Worm (Caenorhabditis elegans) whole organism, L2 larva: ENCODE data around the gene dcap-2.

ENCODE experiments used
- nhr-12 ChIP-seq: fragments of 150-350 bp; optimal IDR thresholded peaks from 2 replicates; lab custom pipeline; 2014; ENCODE audit warnings: missing biosample characterization, missing genetic modification characterization
- nhr-77 ChIP-seq: fragments of 150-350 bp; optimal IDR thresholded peaks from 2 replicates; lab custom pipeline; 2014; ENCODE audit warnings: missing biosample characterization, missing genetic modification characterization

- TF ChIP-seq nhr-77 (tag; lab: Kevin White, UChicago) (no peak), nhr-12 (tag; lab: Kevin White, UChicago) (no peak)
Observed at ce11 chrIV:13482469-13482868, 39.2 kb downstream of the dcap-2 start, which contains the start of gene Y38H8A.1.
